Worm (Caenorhabditis elegans): Measurements from ENCODE around the gene pmpl-1.
A peak's percentile ranks its signal among the peaks of the same experiment; 100 is the strongest.

The pmpl-1 gene

DNA sequence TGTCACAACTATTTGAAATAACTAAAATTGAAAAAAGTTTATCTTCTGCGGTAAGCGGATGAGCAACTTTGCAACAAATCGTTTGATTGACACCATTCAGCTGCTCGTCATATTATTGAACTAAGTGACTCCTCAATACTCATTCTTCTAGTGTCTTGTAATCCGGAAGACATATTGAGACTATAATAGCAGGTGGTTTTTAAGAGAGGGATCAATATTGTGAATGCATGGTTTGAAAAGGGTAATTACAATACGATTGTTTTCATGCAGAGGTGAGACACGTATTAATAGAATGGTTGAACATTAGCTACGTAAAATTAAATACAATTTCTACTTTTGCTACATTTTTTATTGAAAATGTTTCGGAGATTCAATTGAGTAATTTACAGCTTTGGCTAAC, 44.6 kb upstream of the pmpl-1 start:
- TF ChIP-seq peb-1 (tag; optimal IDR thresholded peaks at IDR 0.05) (no peak), unc-55 (GFP tag; optimal IDR thresholded peaks at IDR 0.05) (no peak), nhr-25 (tag; optimal IDR thresholded peaks at IDR 0.05) (no peak), ama-1 (optimal IDR thresholded peaks at IDR 0.05) (no peak), nhr-10 (tag; optimal IDR thresholded peaks at IDR 0.05) (no peak)

DNA sequence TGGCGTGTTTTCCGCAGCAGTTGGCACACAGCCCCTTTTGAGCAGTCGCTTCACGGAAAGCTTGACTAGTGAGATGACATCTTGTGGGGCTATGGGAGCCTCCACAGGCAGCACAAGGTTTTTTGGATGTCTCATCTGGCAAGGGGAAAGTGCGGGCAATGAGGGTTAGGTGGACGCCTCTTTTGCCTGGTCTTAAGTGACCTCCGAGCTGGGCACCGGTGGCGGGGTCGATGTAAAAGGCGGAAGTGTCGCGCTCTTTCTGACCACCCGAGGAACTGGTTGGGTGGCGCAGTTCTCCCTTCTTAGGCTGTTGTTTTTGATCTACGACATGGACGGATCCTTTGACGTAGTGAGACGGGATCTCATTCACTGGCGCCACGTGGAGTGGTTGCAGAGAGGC, 36.5 kb upstream of the pmpl-1 start:
- TF ChIP-seq ama-1 (optimal IDR thresholded peaks at IDR 0.05) (no peak), nhr-10 (tag; optimal IDR thresholded peaks at IDR 0.05) (no peak), nhr-77 (tag; optimal IDR thresholded peaks at IDR 0.05) (no peak)

DNA sequence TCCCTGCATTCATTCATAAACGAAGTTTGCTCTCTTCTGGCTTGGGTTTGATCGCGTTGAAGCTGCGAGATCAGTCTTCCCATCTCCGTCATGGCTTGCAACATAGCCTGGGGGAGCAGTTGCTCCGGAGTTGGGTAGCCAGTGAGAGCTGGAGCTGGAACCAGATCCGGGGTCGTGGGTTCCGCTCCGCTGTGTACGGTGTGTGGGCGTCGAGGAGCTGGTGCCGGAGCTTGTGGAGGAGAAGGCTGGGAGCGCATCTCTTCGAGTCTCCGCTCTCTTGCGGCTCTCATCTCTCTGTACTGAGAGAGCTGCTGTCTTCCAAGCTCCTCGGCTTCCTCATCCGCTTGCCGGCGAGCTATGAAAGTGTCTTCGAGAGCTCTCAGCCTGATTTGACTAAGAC, 35.4 kb upstream of the pmpl-1 start:
- TF ChIP-seq dmd-4 (tag; optimal IDR thresholded peaks at IDR 0.05) (no peak), mbf-1 (tag; optimal IDR thresholded peaks at IDR 0.05) (no peak), nhr-11 (tag; optimal IDR thresholded peaks at IDR 0.05) (no peak), ama-1 (optimal IDR thresholded peaks at IDR 0.05) (no peak), sma-3 (GFP tag; optimal IDR thresholded peaks at IDR 0.05) (no peak), ceh-16 (tag; optimal IDR thresholded peaks at IDR 0.05) (no peak), ztf-11 (tag; optimal IDR thresholded peaks at IDR 0.05) (no peak), unc-62 (GFP tag; optimal IDR thresholded peaks at IDR 0.05) (no peak), F13H6.1 (tag; optimal IDR thresholded peaks at IDR 0.05) (no peak), gmeb-1 (tag; optimal IDR thresholded peaks at IDR 0.05) (no peak), nhr-23 (tag; optimal IDR thresholded peaks at IDR 0.05) (no peak), nhr-10 (tag; optimal IDR thresholded peaks at IDR 0.05) (no peak), skn-1 (tag; optimal IDR thresholded peaks at IDR 0.05) (no peak), alr-1 (tag; optimal IDR thresholded peaks at IDR 0.05) (no peak), unc-39 (tag; optimal IDR thresholded peaks at IDR 0.05) (no peak)

DNA sequence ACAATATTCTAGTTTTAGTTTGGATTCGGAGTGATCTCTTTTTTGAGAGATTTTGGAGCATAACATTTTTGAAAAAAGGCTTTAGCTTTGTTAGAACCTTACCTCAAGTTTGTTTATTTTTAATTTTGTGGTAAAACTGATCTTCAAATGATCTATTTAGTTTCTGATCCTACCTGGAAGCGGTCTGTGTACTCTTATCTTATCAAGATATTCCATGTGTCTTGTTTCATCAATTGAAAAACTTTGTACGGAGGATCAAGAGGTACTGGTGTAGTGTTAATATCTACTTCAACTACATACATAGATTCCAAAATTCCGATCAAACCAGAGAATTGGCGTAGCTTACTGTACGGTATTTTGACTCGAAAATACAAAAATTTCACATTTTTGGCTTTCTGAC, 32.1 kb upstream of the pmpl-1 start:
- TF ChIP-seq sma-3 (GFP tag; optimal IDR thresholded peaks at IDR 0.05) (no peak), nhr-77 (tag; optimal IDR thresholded peaks at IDR 0.05) (no peak), R02D3.7 (tag; optimal IDR thresholded peaks at IDR 0.05) (no peak), snpc-4 (tag; optimal IDR thresholded peaks at IDR 0.05) (no peak), nhr-12 (tag; optimal IDR thresholded peaks at IDR 0.05) (no peak), ceh-82 (tag; optimal IDR thresholded peaks at IDR 0.05) (no peak), mbf-1 (tag; optimal IDR thresholded peaks at IDR 0.05) (no peak), nhr-23 (tag; optimal IDR thresholded peaks at IDR 0.05) (no peak), Y55F3AM.14 (GFP tag; optimal IDR thresholded peaks at IDR 0.05) (no peak), mdl-1 (tag; optimal IDR thresholded peaks at IDR 0.05) (no peak)

DNA sequence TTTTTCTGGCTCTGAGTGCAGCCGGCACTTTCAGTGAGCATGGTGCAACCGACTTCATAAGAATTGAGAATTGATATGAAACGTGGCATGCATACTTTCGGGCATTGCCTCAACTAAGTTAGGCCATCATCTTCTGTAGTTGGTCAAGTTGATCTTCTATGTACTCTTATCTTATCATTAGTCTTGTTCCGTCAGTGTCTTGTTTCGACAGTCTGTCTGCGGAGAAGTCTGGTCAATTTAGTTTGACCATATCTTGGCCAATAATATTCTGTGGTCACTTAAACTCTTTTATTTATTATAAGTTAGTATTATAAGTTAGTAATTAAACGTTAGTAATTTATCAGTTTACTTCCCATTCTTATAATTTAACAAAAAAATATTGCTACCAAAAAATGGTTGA, 31.6 kb upstream of the pmpl-1 start:
- no peak for TF ChIP-seq ceh-16 (tag; optimal IDR thresholded peaks at IDR 0.05)
- no peak for TF ChIP-seq nhr-12 (tag; optimal IDR thresholded peaks at IDR 0.05)
- TF ChIP-seq ama-1 (optimal IDR thresholded peaks at IDR 0.05): no peak
- TF ChIP-seq unc-39 (tag; optimal IDR thresholded peaks at IDR 0.05): no peak
- TF ChIP-seq nhr-25 (tag; optimal IDR thresholded peaks at IDR 0.05): no peak
- no peak for TF ChIP-seq aly-2 (tag; optimal IDR thresholded peaks at IDR 0.05)
- TF ChIP-seq lin-11 (tag; optimal IDR thresholded peaks at IDR 0.05): no peak
- no peak for TF ChIP-seq gmeb-1 (tag; optimal IDR thresholded peaks at IDR 0.05)
- TF ChIP-seq egl-27 (tag; optimal IDR thresholded peaks at IDR 0.05): no peak
- peak; percentile 31 for TF ChIP-seq nhr-21 (tag; optimal IDR thresholded peaks at IDR 0.05)
- peak; percentile 20 for TF ChIP-seq sma-9 (GFP tag; optimal IDR thresholded peaks at IDR 0.05)
- TF ChIP-seq sma-9 (tag; optimal IDR thresholded peaks at IDR 0.05): no peak
- TF ChIP-seq unc-62 (GFP tag; optimal IDR thresholded peaks at IDR 0.05): no peak
- no peak for TF ChIP-seq sma-3 (GFP tag; optimal IDR thresholded peaks at IDR 0.05)
- no peak for TF ChIP-seq nhr-11 (tag; optimal IDR thresholded peaks at IDR 0.05)
- no peak for TF ChIP-seq mdl-1 (tag; optimal IDR thresholded peaks at IDR 0.05)
- no peak for TF ChIP-seq nhr-237 (tag; optimal IDR thresholded peaks at IDR 0.05)
- no peak for TF ChIP-seq C34F6.9 (tag; optimal IDR thresholded peaks at IDR 0.05)
- no peak for TF ChIP-seq lsy-2 (tag; optimal IDR thresholded peaks at IDR 0.05)

ce11 chrX:3758399-3758798, 29.4 kb upstream of the pmpl-1 start, which contains the start of gene T14G12.12:
Gene T14G12.12 (minus strand): TSS chrX:3758499.
- no peak for TF ChIP-seq ceh-16 (tag; optimal IDR thresholded peaks at IDR 0.05)
- no peak for TF ChIP-seq ama-1 (optimal IDR thresholded peaks at IDR 0.05)
- no peak for TF ChIP-seq nhr-23 (tag; optimal IDR thresholded peaks at IDR 0.05)
- TF ChIP-seq ztf-11 (tag; optimal IDR thresholded peaks at IDR 0.05): no peak
- TF ChIP-seq blmp-1 (tag; optimal IDR thresholded peaks at IDR 0.05; ENCODE audit: insufficient read depth): no peak
- no peak for TF ChIP-seq mdl-1 (tag; optimal IDR thresholded peaks at IDR 0.05)
- TF ChIP-seq sem-4 (tag; optimal IDR thresholded peaks at IDR 0.05): no peak
- no peak for TF ChIP-seq peb-1 (tag; optimal IDR thresholded peaks at IDR 0.05)
- TF ChIP-seq nhr-77 (tag; optimal IDR thresholded peaks at IDR 0.05): no peak
- no peak for TF ChIP-seq elt-1 (tag; optimal IDR thresholded peaks at IDR 0.05)
- no peak for TF ChIP-seq crh-2 (tag; optimal IDR thresholded peaks at IDR 0.05)
- TF ChIP-seq nhr-25 (tag; optimal IDR thresholded peaks at IDR 0.05): no peak
- no peak for TF ChIP-seq elt-3 (tag; optimal IDR thresholded peaks at IDR 0.05)
- TF ChIP-seq gmeb-1 (tag; optimal IDR thresholded peaks at IDR 0.05): no peak
- TF ChIP-seq fos-1 (tag; optimal IDR thresholded peaks at IDR 0.05): no peak
